Fruit fly (Drosophila melanogaster): ENCODE results near the gene CG12025.

CG12025 gene

dm6 chr3L:1859563-1859962 lies 5.7 kb upstream of the CG12025 start (continued):
- TF ChIP-seq lola (GFP tag; optimal IDR thresholded peaks at IDR 0.05) = no peak
- peak; percentile 9 for TF ChIP-seq BtbVII (GFP tag; optimal IDR thresholded peaks at IDR 0.05)
- peak; percentile 19 for TF ChIP-seq CG6854 (GFP tag; optimal IDR thresholded peaks at IDR 0.05)
- no peak for TF ChIP-seq Atf3 (GFP tag; optimal IDR thresholded peaks at IDR 0.05)
- no peak for TF ChIP-seq CG2116 (GFP tag; optimal IDR thresholded peaks at IDR 0.05)
- TF ChIP-seq Fer3 (tag; optimal IDR thresholded peaks at IDR 0.05) = peak; percentile 12
- no peak for TF ChIP-seq CG3065 (GFP tag; optimal IDR thresholded peaks at IDR 0.05)
- no peak for TF ChIP-seq CG30403 (GFP tag; optimal IDR thresholded peaks at IDR 0.05)
- no peak for TF ChIP-seq CG8281 (tag; optimal IDR thresholded peaks at IDR 0.05)
- TF ChIP-seq gsb (GFP tag; IDR thresholded peaks at IDR 0.05) = no peak
- TF ChIP-seq CG7271 (tag; optimal IDR thresholded peaks at IDR 0.05) = peak; percentile 76
- TF ChIP-seq dati (GFP tag; IDR thresholded peaks at IDR 0.05) = no peak
- TF ChIP-seq crol (GFP tag; IDR thresholded peaks at IDR 0.05) = no peak
- TF ChIP-seq MTF-1 (GFP tag; optimal IDR thresholded peaks at IDR 0.05; ENCODE audit: borderline replicate concordance) = peak; percentile 0
- no peak for TF ChIP-seq pb (GFP tag; optimal IDR thresholded peaks at IDR 0.05)
- TF ChIP-seq otp (GFP tag; IDR thresholded peaks at IDR 0.05) = 0 out of 3 replicates have a peak, but pooled peaks have one; percentile 14
- TF ChIP-seq CG32767 (GFP tag; IDR thresholded peaks at IDR 0.05) = 0 out of 2 replicates have a peak, but pooled peaks have one; percentile 18

dm6 chr3L:1860749-1861148 lies 4.5 kb upstream of the CG12025 start:
- TF ChIP-seq ci (GFP tag; IDR thresholded peaks at IDR 0.05) (0 out of 3 replicates have a peak, but pooled peaks have one; percentile 27), Nf-YC (tag; optimal IDR thresholded peaks at IDR 0.05) (no peak), CG9876 (GFP tag; optimal IDR thresholded peaks at IDR 0.05) (no peak), HmgZ (tag; optimal IDR thresholded peaks at IDR 0.05) (no peak), Pdp1 (GFP tag; optimal IDR thresholded peaks at IDR 0.05) (no peak), oc (tag; optimal IDR thresholded peaks at IDR 0.05) (no peak), dimm (GFP tag; IDR thresholded peaks at IDR 0.05) (no peak), Dp (GFP tag; optimal IDR thresholded peaks at IDR 0.05) (no peak), Med (GFP tag) (peak; percentile 64), CG18619 (GFP tag; optimal IDR thresholded peaks at IDR 0.05) (no peak), CG17186 (GFP tag; optimal IDR thresholded peaks at IDR 0.05) (no peak), CG8478 (optimal IDR thresholded peaks at IDR 0.05) (peak; percentile 65), vvl (GFP tag; IDR thresholded peaks at IDR 0.05) (no peak), ssp (GFP tag; IDR thresholded peaks at IDR 0.05) (no peak), CG31365 (tag; optimal IDR thresholded peaks at IDR 0.05) (no peak), CG17385 (GFP tag; optimal IDR thresholded peaks at IDR 0.05) (no peak), unc-4 (GFP tag; IDR thresholded peaks at IDR 0.05; ENCODE audit: partially characterized antibody) (no peak), CG12299 (tag; optimal IDR thresholded peaks at IDR 0.05) (no peak)

DNA sequence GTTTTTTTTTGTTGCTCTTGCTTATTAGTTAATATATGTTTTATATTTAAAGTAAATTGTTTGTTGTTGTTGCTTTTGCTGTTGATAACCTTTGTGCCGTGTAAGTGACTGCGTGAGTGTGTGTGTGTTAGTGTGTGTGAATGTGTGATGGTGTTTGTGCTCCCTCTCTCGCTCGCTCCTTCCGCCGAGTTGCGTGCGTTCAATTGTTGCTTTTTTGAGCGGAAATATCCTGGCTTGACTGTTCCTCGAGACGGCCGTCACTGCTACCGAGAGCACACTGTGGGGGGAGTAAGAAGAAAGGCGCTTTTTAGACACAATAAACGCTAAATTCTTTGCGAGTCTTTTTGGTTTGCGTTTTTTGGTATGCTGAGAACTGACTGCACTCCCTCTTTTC lies 3.8 kb upstream of the CG12025 start:
- TF ChIP-seq CG18476 (GFP tag; optimal IDR thresholded peaks at IDR 0.05) (no peak), CG3847 (GFP tag; IDR thresholded peaks at IDR 0.05) (no peak), zfh1 (GFP tag; IDR thresholded peaks at IDR 0.05) (no peak), bsh (GFP tag; optimal IDR thresholded peaks at IDR 0.05) (peak in 1 of 2 experiments; percentile 11), CG4328 (GFP tag; optimal IDR thresholded peaks at IDR 0.05) (no peak), ac (GFP tag; optimal IDR thresholded peaks at IDR 0.05) (no peak), Hand (GFP tag; optimal IDR thresholded peaks at IDR 0.05) (no peak), gro (GFP tag; optimal IDR thresholded peaks at IDR 0.05) (no peak), z (GFP tag; IDR thresholded peaks at IDR 0.05) (no peak), az2 (GFP tag; optimal IDR thresholded peaks at IDR 0.05) (no peak), unpg (GFP tag; optimal IDR thresholded peaks at IDR 0.05) (no peak), CG17186 (GFP tag; optimal IDR thresholded peaks at IDR 0.05) (no peak), Opbp (GFP tag; IDR thresholded peaks at IDR 0.05; ENCODE audit: partially characterized antibody) (no peak), CG4820 (GFP tag; optimal IDR thresholded peaks at IDR 0.05) (no peak), ab (GFP tag; optimal IDR thresholded peaks at IDR 0.05) (no peak), yki (optimal IDR thresholded peaks at IDR 0.05) (no peak), Nf-YB (GFP tag; optimal IDR thresholded peaks at IDR 0.05) (no peak), tin (GFP tag; optimal IDR thresholded peaks at IDR 0.05) (no peak)
